Worm (Caenorhabditis elegans): ENCODE results near the gene ndx-9.

ce11 chrIV:10975968-10976367 lies 35.9 kb downstream of the ndx-9 start:
- no peak for TF ChIP-seq fkh-6 (tag; optimal IDR thresholded peaks at IDR 0.05)
- TF ChIP-seq ama-1 (optimal IDR thresholded peaks at IDR 0.05): no peak
- TF ChIP-seq elt-4 (tag; optimal IDR thresholded peaks at IDR 0.05): no peak
- TF ChIP-seq hlh-13 (GFP tag; optimal IDR thresholded peaks at IDR 0.05): no peak
- TF ChIP-seq lim-6 (tag; optimal IDR thresholded peaks at IDR 0.05): no peak
- no peak for TF ChIP-seq F13H6.1 (tag; optimal IDR thresholded peaks at IDR 0.05)
- no peak for TF ChIP-seq madf-2 (tag; optimal IDR thresholded peaks at IDR 0.05)
- no peak for TF ChIP-seq sox-4 (tag; optimal IDR thresholded peaks at IDR 0.05)
- TF ChIP-seq C38D4.7 (GFP tag; optimal IDR thresholded peaks at IDR 0.05): no peak
- TF ChIP-seq unc-42 (tag; optimal IDR thresholded peaks at IDR 0.05): no peak
- no peak for TF ChIP-seq ref-2 (tag; optimal IDR thresholded peaks at IDR 0.05)

Measured in whole organism, late embryonic.